Fruit fly (Drosophila melanogaster): ENCODE measurements around the gene CG42366.

Gene CG42366

DNA sequence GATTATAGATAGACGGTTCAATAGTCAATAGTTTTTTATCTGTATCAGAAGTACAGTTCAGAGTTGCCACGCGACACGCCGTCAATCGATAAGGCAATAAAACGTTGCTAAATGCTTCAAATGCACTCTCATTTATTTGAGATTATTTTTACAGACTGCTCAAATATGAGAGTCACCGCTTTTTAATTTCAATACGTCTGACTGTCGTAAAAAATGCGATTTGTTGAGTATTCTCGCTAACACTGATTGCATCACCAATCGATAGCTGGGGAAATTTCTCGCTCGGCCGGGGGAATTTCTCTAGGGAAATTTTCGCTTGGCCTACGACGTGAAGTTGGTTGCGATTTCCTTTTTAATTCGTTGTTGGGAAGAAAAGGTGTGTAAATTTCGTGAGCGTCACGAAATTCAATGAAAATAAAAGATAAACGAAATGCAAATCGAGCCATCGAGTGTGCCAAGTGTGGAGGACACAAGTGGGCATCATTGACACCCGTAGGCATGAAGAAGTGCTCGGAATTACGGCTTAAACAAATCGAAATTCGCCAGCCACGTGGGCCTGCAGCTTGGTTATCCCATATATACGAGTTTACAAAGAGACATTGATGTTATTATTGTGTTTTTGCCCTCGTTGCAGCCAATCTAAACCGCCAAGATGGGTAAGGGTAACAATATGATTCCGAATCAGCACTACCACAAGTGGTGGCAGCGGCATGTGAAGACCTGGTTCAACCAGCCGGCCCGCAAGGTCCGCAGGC lies 42.2 kb downstream of the CG42366 start, which contains the start of the genes Dref and RpL13:
TSS of gene Dref (minus strand) at position 247 of the 755 bp plus-strand sequence.
TSS of gene RpL13 (plus strand) at position 331 of the 755 bp plus-strand sequence.
- no peak for TF ChIP-seq CG6276 (GFP tag; optimal IDR thresholded peaks at IDR 0.05)
- no peak for TF ChIP-seq Hr38 (GFP tag; optimal IDR thresholded peaks at IDR 0.05)
- peak; percentile 84 for TF ChIP-seq CG8632 (GFP tag; optimal IDR thresholded peaks at IDR 0.05)
- no peak for TF ChIP-seq CG4318 (GFP tag; optimal IDR thresholded peaks at IDR 0.05)
- TF ChIP-seq topi (GFP tag; optimal IDR thresholded peaks at IDR 0.05): peak; percentile 85
- TF ChIP-seq vri (GFP tag; optimal IDR thresholded peaks at IDR 0.05): peak; percentile 92
- TF ChIP-seq Sox14 (GFP tag; optimal IDR thresholded peaks at IDR 0.05): peak; percentile 78
- TF ChIP-seq CG32006 (GFP tag; optimal IDR thresholded peaks at IDR 0.05): no peak
- peak; percentile 44 for TF ChIP-seq Gug (GFP tag; IDR thresholded peaks at IDR 0.05)
- peak; percentile 69 to 93 for TF ChIP-seq ss (GFP tag; optimal IDR thresholded peaks at IDR 0.05)
- TF ChIP-seq CG6163 (GFP tag; IDR thresholded peaks at IDR 0.05): peak; percentile 89
- TF ChIP-seq Lpt (GFP tag; optimal IDR thresholded peaks at IDR 0.05): no peak
- peak; percentile 91 for TF ChIP-seq esn (GFP tag; optimal IDR thresholded peaks at IDR 0.05)
- TF ChIP-seq CG1621 (tag; optimal IDR thresholded peaks at IDR 0.05): peak; percentile 83
- peak; percentile 88 for TF ChIP-seq Met (GFP tag; optimal IDR thresholded peaks at IDR 0.05)
- peak; percentile 59 for TF ChIP-seq CG11762 (GFP tag; optimal IDR thresholded peaks at IDR 0.05; ENCODE audit: insufficient read depth)
- peak; percentile 92 for TF ChIP-seq Sox102F (GFP tag; optimal IDR thresholded peaks at IDR 0.05)
- TF ChIP-seq Eip75B (GFP tag; optimal IDR thresholded peaks at IDR 0.05): peak; percentile 83
- no peak for TF ChIP-seq spab (GFP tag; optimal IDR thresholded peaks at IDR 0.05)
- peak; percentile 78 for TF ChIP-seq CG6808 (GFP tag; optimal IDR thresholded peaks at IDR 0.05)
- TF ChIP-seq CG31627 (GFP tag; optimal IDR thresholded peaks at IDR 0.05): peak; percentile 78
- peak; percentile 46 for TF ChIP-seq dac (GFP tag; optimal IDR thresholded peaks at IDR 0.05)
- no peak for TF ChIP-seq Smox (GFP tag; optimal IDR thresholded peaks at IDR 0.05)
- peak in 1 of 2 experiments; percentile 78 for TF ChIP-seq salr (GFP tag; optimal IDR thresholded peaks at IDR 0.05)
- TF ChIP-seq OdsH (GFP tag; optimal IDR thresholded peaks at IDR 0.05): peak; percentile 78
- TF ChIP-seq Eip78C (GFP tag): peak; percentile 90
- no peak for TF ChIP-seq CG11294 (GFP tag; IDR thresholded peaks at IDR 0.05)
- peak; percentile 79 for TF ChIP-seq CG34406 (GFP tag; optimal IDR thresholded peaks at IDR 0.05)
- TF ChIP-seq Eip93F (GFP tag; optimal IDR thresholded peaks at IDR 0.05): no peak
- TF ChIP-seq CG10669 (GFP tag; optimal IDR thresholded peaks at IDR 0.05): peak; percentile 78
- no peak; the same call in 1 of the 3 replicates for TF ChIP-seq CG8119 (GFP tag; IDR thresholded peaks at IDR 0.05)
- TF ChIP-seq CG3032 (tag; optimal IDR thresholded peaks at IDR 0.05): peak; percentile 68
- TF ChIP-seq CG6792 (GFP tag; optimal IDR thresholded peaks at IDR 0.05): peak; percentile 66
- TF ChIP-seq dsx (GFP tag; optimal IDR thresholded peaks at IDR 0.05; ENCODE audit: poor library complexity, severe bottlenecking): peak; percentile 54
- TF ChIP-seq CG6854 (GFP tag; optimal IDR thresholded peaks at IDR 0.05): peak; percentile 97
- peak; percentile 82 for TF ChIP-seq fd85E (GFP tag; optimal IDR thresholded peaks at IDR 0.05)
- peak; percentile 28 for TF ChIP-seq Sox15 (GFP tag; optimal IDR thresholded peaks at IDR 0.05)
- TF ChIP-seq CG3919 (GFP tag; optimal IDR thresholded peaks at IDR 0.05): peak; percentile 85
- peak; percentile 75 for TF ChIP-seq cyc (GFP tag; optimal IDR thresholded peaks at IDR 0.05)
- peak; percentile 83 for TF ChIP-seq lz (GFP tag; optimal IDR thresholded peaks at IDR 0.05)
- TF ChIP-seq Hr39 (GFP tag; optimal IDR thresholded peaks at IDR 0.05): peak; percentile 67
- TF ChIP-seq svp (GFP tag): peak; percentile 90
- peak; percentile 73 for TF ChIP-seq Hr4 (GFP tag; optimal IDR thresholded peaks at IDR 0.05)
- TF ChIP-seq CG11902 (GFP tag; optimal IDR thresholded peaks at IDR 0.05): no peak
- peak; percentile 39; the same call in 1 of the 2 replicates for TF ChIP-seq CG15336 (GFP tag; IDR thresholded peaks at IDR 0.05)
- peak; percentile 60 for TF ChIP-seq fd59A (GFP tag; optimal IDR thresholded peaks at IDR 0.05)
- TF ChIP-seq CG8319 (GFP tag; optimal IDR thresholded peaks at IDR 0.05): peak; percentile 65
- TF ChIP-seq pdm3 (GFP tag; optimal IDR thresholded peaks at IDR 0.05): peak; percentile 77
- peak; percentile 86 for TF ChIP-seq CG9139 (GFP tag; optimal IDR thresholded peaks at IDR 0.05)
- peak; percentile 83 for TF ChIP-seq eg (GFP tag; IDR thresholded peaks at IDR 0.05)
- TF ChIP-seq acj6 (GFP tag; optimal IDR thresholded peaks at IDR 0.05): peak; percentile 72

Measured in whole organism, prepupa.